Fruit fly (Drosophila melanogaster): Measurements from ENCODE around the gene teq.

teq gene

dm6 chr3L:9055870-9056807 is 18.3 kb upstream of the teq start:
- TF ChIP-seq ttk (optimal IDR thresholded peaks at IDR 0.05), result no peak
- no peak for TF ChIP-seq psq (optimal IDR thresholded peaks at IDR 0.05)
- no peak for TF ChIP-seq insv (optimal IDR thresholded peaks at IDR 0.05)
- no peak for TF ChIP-seq Sin3A (optimal IDR thresholded peaks at IDR 0.05)
- no peak for TF ChIP-seq h (optimal IDR thresholded peaks at IDR 0.05)
- no peak for TF ChIP-seq Myc (optimal IDR thresholded peaks at IDR 0.05)

DNA sequence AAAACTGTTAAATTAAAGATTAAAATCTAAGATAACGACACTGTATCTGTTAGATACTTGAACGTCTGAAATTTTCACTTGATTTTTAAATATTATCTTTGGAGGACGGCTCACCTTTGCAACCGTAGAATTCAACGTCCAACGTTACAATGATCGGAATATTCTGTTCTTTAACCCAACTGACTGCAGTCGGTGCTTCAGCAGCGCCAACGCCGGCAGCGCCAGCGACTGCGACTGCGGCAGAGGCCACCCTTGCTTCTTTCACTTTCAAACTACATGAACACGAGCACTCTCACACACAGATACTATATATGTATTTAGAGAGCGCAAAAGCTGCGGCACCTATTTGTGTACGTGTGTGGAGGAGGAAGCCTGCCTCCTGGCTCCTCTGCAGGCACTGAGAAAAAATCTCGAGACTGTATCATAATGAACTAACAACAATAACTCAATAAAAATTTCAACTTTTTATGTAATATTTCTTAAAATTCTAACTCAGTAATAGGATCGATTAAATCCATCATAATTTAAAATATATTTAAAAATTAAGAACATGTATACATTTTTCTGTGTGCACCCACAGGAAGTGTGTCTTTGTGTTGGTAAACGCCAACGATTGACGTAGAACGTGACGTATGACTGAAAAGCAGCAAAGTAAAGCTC is 16.9 kb upstream of the teq start:
- TF ChIP-seq Sin3A (optimal IDR thresholded peaks at IDR 0.05), result no peak
- no peak for TF ChIP-seq ttk (optimal IDR thresholded peaks at IDR 0.05)
- TF ChIP-seq Myc (optimal IDR thresholded peaks at IDR 0.05), result no peak
- no peak for TF ChIP-seq insv (optimal IDR thresholded peaks at IDR 0.05)
- TF ChIP-seq psq (optimal IDR thresholded peaks at IDR 0.05), result no peak

- TF ChIP-seq Myc (optimal IDR thresholded peaks at IDR 0.05), result no peak
- no peak for TF ChIP-seq ttk (optimal IDR thresholded peaks at IDR 0.05)
- TF ChIP-seq insv (optimal IDR thresholded peaks at IDR 0.05), result no peak
- TF ChIP-seq psq (optimal IDR thresholded peaks at IDR 0.05), result no peak
- no peak for TF ChIP-seq Sin3A (optimal IDR thresholded peaks at IDR 0.05)
- no peak for TF ChIP-seq h (optimal IDR thresholded peaks at IDR 0.05)
Measured at dm6 chr3L:9059611-9060203, 14.7 kb upstream of the teq start.

dm6 chr3L:9061449-9061848 is 13.0 kb upstream of the teq start:
- TF ChIP-seq h (optimal IDR thresholded peaks at IDR 0.05) (no peak), insv (optimal IDR thresholded peaks at IDR 0.05) (no peak), Myc (optimal IDR thresholded peaks at IDR 0.05) (no peak), psq (optimal IDR thresholded peaks at IDR 0.05) (no peak), Sin3A (optimal IDR thresholded peaks at IDR 0.05) (no peak), ttk (optimal IDR thresholded peaks at IDR 0.05) (no peak)

- TF ChIP-seq Sin3A (optimal IDR thresholded peaks at IDR 0.05), result no peak
- TF ChIP-seq ttk (optimal IDR thresholded peaks at IDR 0.05), result no peak
- no peak for TF ChIP-seq insv (optimal IDR thresholded peaks at IDR 0.05)
- no peak for TF ChIP-seq psq (optimal IDR thresholded peaks at IDR 0.05)
- no peak for TF ChIP-seq h (optimal IDR thresholded peaks at IDR 0.05)
- no peak for TF ChIP-seq Myc (optimal IDR thresholded peaks at IDR 0.05)
Measured at dm6 chr3L:9062816-9063215, 11.6 kb upstream of the teq start.

dm6 chr3L:9063607-9064006 is 10.8 kb upstream of the teq start:
- TF ChIP-seq psq (optimal IDR thresholded peaks at IDR 0.05) (no peak), h (optimal IDR thresholded peaks at IDR 0.05) (no peak), ttk (optimal IDR thresholded peaks at IDR 0.05) (no peak), Myc (optimal IDR thresholded peaks at IDR 0.05) (no peak), Sin3A (optimal IDR thresholded peaks at IDR 0.05) (no peak), insv (optimal IDR thresholded peaks at IDR 0.05) (no peak)

- TF ChIP-seq Sin3A (optimal IDR thresholded peaks at IDR 0.05) (no peak), ttk (optimal IDR thresholded peaks at IDR 0.05) (no peak), insv (optimal IDR thresholded peaks at IDR 0.05) (no peak), Myc (optimal IDR thresholded peaks at IDR 0.05) (no peak), h (optimal IDR thresholded peaks at IDR 0.05) (no peak), psq (optimal IDR thresholded peaks at IDR 0.05) (no peak)
Measured at dm6 chr3L:9064207-9064754, 10.2 kb upstream of the teq start.

- no peak for TF ChIP-seq Myc (optimal IDR thresholded peaks at IDR 0.05)
- no peak for TF ChIP-seq Sin3A (optimal IDR thresholded peaks at IDR 0.05)
- TF ChIP-seq insv (optimal IDR thresholded peaks at IDR 0.05), result no peak
- no peak for TF ChIP-seq ttk (optimal IDR thresholded peaks at IDR 0.05)
- no peak for TF ChIP-seq psq (optimal IDR thresholded peaks at IDR 0.05)
- no peak for TF ChIP-seq h (optimal IDR thresholded peaks at IDR 0.05)
Measured at dm6 chr3L:9064976-9065761, 9.3 kb upstream of the teq start.

DNA sequence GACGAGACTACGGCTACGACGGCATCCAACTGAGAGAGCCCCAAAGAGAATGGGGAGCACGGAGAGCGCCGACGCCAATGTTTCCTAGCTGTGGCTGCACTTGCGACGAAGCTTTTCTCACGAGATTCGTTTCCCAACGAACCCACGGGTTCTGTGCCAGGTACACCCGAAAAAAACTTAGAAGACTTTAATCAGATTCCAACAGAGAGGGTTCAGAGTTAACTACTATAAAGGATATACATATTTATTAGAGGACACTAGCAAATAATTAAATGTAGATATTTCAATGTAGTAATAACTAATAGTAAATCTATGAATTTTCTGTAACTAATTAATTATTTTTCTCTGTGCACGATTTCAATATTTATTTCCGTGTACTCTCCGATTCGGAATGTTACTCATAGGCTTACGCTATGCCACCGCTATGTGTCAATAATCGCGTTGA is 8.4 kb upstream of the teq start, which contains the start of gene Argk1:
Gene Argk1, minus strand, starts transcription at position 31 of the 445 bp plus-strand sequence.
- TF ChIP-seq Myc (optimal IDR thresholded peaks at IDR 0.05) (no peak), insv (optimal IDR thresholded peaks at IDR 0.05) (no peak), h (optimal IDR thresholded peaks at IDR 0.05) (no peak), psq (optimal IDR thresholded peaks at IDR 0.05) (no peak), ttk (optimal IDR thresholded peaks at IDR 0.05) (no peak), Sin3A (optimal IDR thresholded peaks at IDR 0.05) (no peak)

- no peak for TF ChIP-seq h (optimal IDR thresholded peaks at IDR 0.05)
- no peak for TF ChIP-seq Myc (optimal IDR thresholded peaks at IDR 0.05)
- no peak for TF ChIP-seq Sin3A (optimal IDR thresholded peaks at IDR 0.05)
- TF ChIP-seq ttk (optimal IDR thresholded peaks at IDR 0.05), result no peak
- no peak for TF ChIP-seq psq (optimal IDR thresholded peaks at IDR 0.05)
- TF ChIP-seq insv (optimal IDR thresholded peaks at IDR 0.05), result no peak
Measured at dm6 chr3L:9066509-9067021, 7.9 kb upstream of the teq start.

All from Kc167 (cell line).